Worm (Caenorhabditis elegans) whole organism, L4 larva: Measurements from ENCODE around the gene flh-3.

Experiments
- F49E8.2 ChIP-seq: sonication (generic microtip); optimal IDR thresholded peaks from 2 replicates; lab custom pipeline; 2016; ENCODE audit warnings: missing compliant biosample characterization, mild to moderate bottlenecking, missing genetic modification characterization, borderline replicate concordance
- aha-1 ChIP-seq: fragments of 150-350 bp; peaks from one replicate; lab custom pipeline; 2014; ENCODE audit warnings: missing biosample characterization, missing genetic modification characterization
- ama-1 ChIP-seq: fragments of 150-350 bp; optimal IDR thresholded peaks from 2 replicates; lab custom pipeline; 2014; ENCODE audit warnings: inconsistent platforms, mixed read lengths
- arid-1 ChIP-seq: fragments of 200-800 bp; sonication (Bioruptor generic); conservative IDR thresholded peaks from 2 replicates; pipeline ENCODE4 v1.3.6; 2022; ENCODE audit warnings: missing genetic modification reagents, missing genetic modification characterization, missing compliant biosample characterization
- attf-4 ChIP-seq: sonication (generic microtip); optimal IDR thresholded peaks from 3 replicates; lab custom pipeline; 2017; ENCODE audit warnings: missing biosample characterization, missing genetic modification characterization
- ceh-20 ChIP-seq: fragments of 200-800 bp; sonication (Bioruptor generic); IDR thresholded peaks from 2 replicates; pipeline ENCODE4 v1.3.6; 2022; ENCODE audit warnings: missing genetic modification reagents, missing genetic modification characterization, missing compliant biosample characterization
- daf-8 ChIP-seq: fragments of 200-800 bp; sonication (Bioruptor generic); IDR thresholded peaks from 2 replicates; pipeline ENCODE4 v1.3.6; 2022; ENCODE audit warnings: missing genetic modification characterization, missing compliant biosample characterization
- dpl-1 ChIP-seq: fragments of 150-350 bp; optimal IDR thresholded peaks from 2 replicates; lab custom pipeline; 2014; ENCODE audit warnings: missing biosample characterization, missing genetic modification reagents, missing genetic modification characterization
- egl-43 ChIP-seq: fragments of 200-800 bp; sonication (Bioruptor generic); IDR thresholded peaks from 2 replicates; pipeline ENCODE4 v1.3.6; 2022; ENCODE audit warnings: missing genetic modification reagents, missing genetic modification characterization, missing compliant biosample characterization
- gei-8 ChIP-seq: fragments of 200-800 bp; sonication (Bioruptor generic); optimal IDR thresholded peaks from 2 replicates; lab custom pipeline; 2018; ENCODE audit warnings: mild to moderate bottlenecking, missing genetic modification characterization, missing compliant biosample characterization
- hif-1 ChIP-seq, 2 experiments: sonication (generic microtip); optimal IDR thresholded peaks; 2 replicates each; lab custom pipeline; 2016 to 2017; ENCODE audit warnings: missing compliant biosample characterization in 2 of 2, missing genetic modification characterization in 2 of 2, missing genetic modification reagents in 2 of 2, missing genotype in 2 of 2, mild to moderate bottlenecking in 1 of 2
- hlh-11 ChIP-seq: fragments of 200-800 bp; sonication (Bioruptor generic); optimal IDR thresholded peaks from 2 replicates; lab custom pipeline; 2018; ENCODE audit warnings: mild to moderate bottlenecking, missing genetic modification characterization, missing compliant biosample characterization
- hlh-30 ChIP-seq: sonication (generic microtip); optimal IDR thresholded peaks from 2 replicates; lab custom pipeline; 2017; ENCODE audit warnings: antibody characterized with exemption, mild to moderate bottlenecking, missing genetic modification characterization, missing compliant biosample characterization; ENCODE audit not compliant: insufficient read depth
- mes-2 ChIP-seq: sonication (generic microtip); optimal IDR thresholded peaks from 2 replicates; lab custom pipeline; 2016; ENCODE audit warnings: missing genotype, mild to moderate bottlenecking, missing genetic modification characterization, missing compliant biosample characterization; ENCODE audit not compliant: poor library complexity, severe bottlenecking
- mxl-3 ChIP-seq: fragments of 200-800 bp; sonication (Bioruptor generic); optimal IDR thresholded peaks from 2 replicates; lab custom pipeline; 2018; ENCODE audit warnings: mild to moderate bottlenecking, missing genetic modification characterization, missing compliant biosample characterization
- nhr-11 ChIP-seq: fragments of 150-350 bp; optimal IDR thresholded peaks from 2 replicates; lab custom pipeline; 2014; ENCODE audit warnings: missing biosample characterization, missing genetic modification characterization
- nhr-111 ChIP-seq: fragments of 200-800 bp; sonication (Bioruptor generic); optimal IDR thresholded peaks from 2 replicates; lab custom pipeline; 2018; ENCODE audit warnings: mild to moderate bottlenecking, missing genetic modification characterization, missing compliant biosample characterization
- nhr-28 ChIP-seq: fragments of 150-350 bp; optimal IDR thresholded peaks from 2 replicates; lab custom pipeline; 2014; ENCODE audit warnings: missing biosample characterization, missing genetic modification characterization
- nhr-77 ChIP-seq: fragments of 150-350 bp; optimal IDR thresholded peaks from 2 replicates; lab custom pipeline; 2014; ENCODE audit warnings: missing biosample characterization, missing genetic modification characterization
- set-16 ChIP-seq: fragments of 200-800 bp; sonication (Bioruptor generic); IDR thresholded peaks from 2 replicates; pipeline ENCODE4 v1.3.6; 2022; ENCODE audit warnings: missing genetic modification reagents, missing genetic modification characterization, missing compliant biosample characterization
- snpc-1.2 ChIP-seq: fragments of 200-800 bp; sonication (Bioruptor generic); IDR thresholded peaks from 2 replicates; pipeline ENCODE4 v1.3.6; 2022; ENCODE audit warnings: missing genetic modification reagents, missing genetic modification characterization, missing compliant biosample characterization
- spr-3 ChIP-seq: fragments of 200-800 bp; sonication (Bioruptor generic); optimal IDR thresholded peaks from 2 replicates; lab custom pipeline; 2018; ENCODE audit warnings: mild to moderate bottlenecking, missing genetic modification characterization, missing compliant biosample characterization
- tag-97 ChIP-seq: fragments of 200-800 bp; sonication (Bioruptor generic); IDR thresholded peaks from 2 replicates; pipeline ENCODE4 v1.3.6; 2022; ENCODE audit warnings: missing genetic modification characterization, missing compliant biosample characterization
- tra-1 ChIP-seq: fragments of 200-800 bp; sonication (Bioruptor generic); IDR thresholded peaks from 2 replicates; pipeline ENCODE4 v1.3.6; 2022; ENCODE audit warnings: missing genetic modification reagents, missing genetic modification characterization, missing compliant biosample characterization
- unc-39 ChIP-seq: sonication (generic microtip); optimal IDR thresholded peaks from 2 replicates; lab custom pipeline; 2017; ENCODE audit warnings: missing biosample characterization, missing genetic modification characterization
- unc-62 ChIP-seq, 3 experiments: fragments of 150-350 bp in 1 of 3; sonication (generic microtip); optimal IDR thresholded peaks in 2 of 3; peaks in 1 of 3; 1 replicate in 1 of 3; 2 replicates in 2 of 3; lab custom pipeline; 2014 to 2017; ENCODE audit warnings: missing biosample characterization in 3 of 3, missing genetic modification characterization in 3 of 3, missing genetic modification reagents in 3 of 3, missing genotype in 1 of 3
- zag-1 ChIP-seq: fragments of 150-350 bp; optimal IDR thresholded peaks from 2 replicates; lab custom pipeline; 2014; ENCODE audit warnings: missing biosample characterization, missing genetic modification characterization
- zip-2 ChIP-seq: fragments of 150-350 bp; optimal IDR thresholded peaks from 2 replicates; lab custom pipeline; 2014; ENCODE audit warnings: missing biosample characterization, missing genetic modification characterization

flh-3 gene

ce11 chrIV:9269796-9270195 is at the start of gene flh-3:
Gene flh-3 (plus strand): TSS chrIV:9270096.
- TF ChIP-seq F49E8.2 (tag; lab: Kevin White, UChicago) (no peak), egl-43 (no peak), dpl-1 (GFP tag; lab: Kevin White, UChicago) (no peak), tag-97 (no peak), gei-8 (GFP tag; lab: Kevin White, UChicago) (no peak), nhr-77 (tag; lab: Kevin White, UChicago) (no peak), mes-2 (no peak), hlh-11 (tag; lab: Kevin White, UChicago) (no peak), nhr-11 (tag; lab: Kevin White, UChicago) (no peak), ama-1 (lab: Kevin White, UChicago) (no peak), hlh-30 (tag; lab: Kevin White, UChicago) (no peak)

ce11 chrIV:9224825-9225224 is 45.1 kb upstream of the flh-3 start, which contains the start of gene C46C2.3:
Gene C46C2.3 (plus strand): TSS chrIV:9225125.
- peak in 1 of 2 experiments; percentile 19 for TF ChIP-seq unc-62 (GFP tag; optimal IDR thresholded peaks at IDR 0.05 in 1 of 2; lab: Kevin White, UChicago)
- TF ChIP-seq unc-62 (tag; optimal IDR thresholded peaks at IDR 0.05; lab: Kevin White, UChicago), result no peak
- TF ChIP-seq F49E8.2 (tag; lab: Kevin White, UChicago), result no peak

- TF ChIP-seq nhr-28, result no peak
- TF ChIP-seq nhr-111 (GFP tag; lab: Kevin White, UChicago), result no peak
- TF ChIP-seq snpc-1.2 (GFP tag; lab: Robert Waterston, UW), result no peak
- no peak for TF ChIP-seq hlh-30 (tag; lab: Kevin White, UChicago)
- TF ChIP-seq aha-1 (tag; lab: Kevin White, UChicago), result peak; percentile 92
- no peak for TF ChIP-seq unc-39 (tag; lab: Kevin White, UChicago)
Observed at ce11 chrIV:9227650-9228049, 42.2 kb upstream of the flh-3 start.

DNA sequence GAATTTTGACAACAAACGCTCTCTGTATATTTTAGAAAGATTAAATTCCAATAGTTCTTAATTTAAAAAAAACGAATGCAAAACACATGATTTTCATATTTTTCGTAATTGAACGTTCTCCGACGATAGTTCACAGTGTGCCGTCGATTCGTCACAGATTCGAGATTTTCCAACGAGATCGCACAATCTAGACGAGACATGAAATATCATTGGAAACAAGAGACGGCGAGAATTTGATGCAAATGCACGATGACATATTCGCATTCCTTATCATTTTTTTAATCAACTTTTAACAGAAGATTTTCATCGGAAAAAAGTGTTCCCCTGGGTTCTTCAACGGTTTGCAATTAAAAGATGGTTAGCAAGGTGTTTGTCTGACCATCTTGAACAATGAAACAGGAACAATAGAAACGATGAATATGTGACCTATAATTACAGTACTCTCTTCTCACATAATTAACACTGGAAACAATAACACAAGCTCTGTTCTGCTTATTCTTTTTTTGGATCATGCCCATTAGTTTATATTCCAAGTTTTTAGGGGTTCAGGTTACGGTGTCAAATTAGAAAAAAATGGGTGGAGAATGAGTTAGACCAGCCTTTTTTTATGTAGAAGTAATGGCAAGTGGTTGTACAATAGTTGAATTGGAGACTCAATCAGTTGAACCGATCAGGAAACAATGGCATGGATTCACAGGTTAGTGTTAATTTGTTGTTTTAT is 37.3 kb upstream of the flh-3 start, which contains the start of gene Y11D7A.3:
Y11D7A.3 (plus strand) TSS at position 671 of the 721 bp plus-strand sequence.
- TF ChIP-seq aha-1 (tag; lab: Kevin White, UChicago) (peak; percentile 54), nhr-28 (peak; percentile 40), tra-1 (GFP tag; lab: Robert Waterston, UW) (no peak), ceh-20 (0 out of 2 replicates have a peak, but pooled peaks have one; percentile 15)

- no peak for TF ChIP-seq daf-8
- no peak for TF ChIP-seq hlh-11 (tag; lab: Kevin White, UChicago)
- TF ChIP-seq set-16 (GFP tag; lab: Robert Waterston, UW), result no peak
- no peak for TF ChIP-seq spr-3 (GFP tag; lab: Kevin White, UChicago)
- TF ChIP-seq mxl-3 (GFP tag; lab: Kevin White, UChicago), result no peak
- TF ChIP-seq zip-2 (tag; lab: Kevin White, UChicago), result no peak
- TF ChIP-seq zag-1 (tag; lab: Kevin White, UChicago), result no peak
- TF ChIP-seq attf-4 (tag; lab: Kevin White, UChicago), result no peak
Observed at ce11 chrIV:9239151-9239550, 30.7 kb upstream of the flh-3 start.

DNA sequence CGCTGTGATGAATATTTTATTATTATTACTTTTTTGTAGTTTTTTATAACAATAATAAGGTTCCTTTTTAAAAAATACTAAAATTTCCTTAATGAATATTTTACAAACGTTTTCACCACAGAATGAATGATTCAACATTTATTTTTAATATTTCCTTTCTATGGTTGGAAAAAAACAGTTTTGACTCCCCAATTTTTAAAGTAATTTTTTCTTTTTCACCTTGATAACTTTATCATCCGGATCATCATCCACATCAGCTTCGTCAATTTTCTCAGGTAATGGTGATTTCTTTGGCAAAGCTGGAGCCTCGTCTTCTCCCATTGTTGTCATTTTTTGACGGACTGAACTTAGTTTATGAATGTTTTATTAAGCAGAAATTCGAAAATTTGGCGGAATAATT is 26.2 kb upstream of the flh-3 start, which contains the start of gene rab-28:
rab-28 (minus strand) TSS at position 343 of the 400 bp plus-strand sequence.
- TF ChIP-seq aha-1 (tag; lab: Kevin White, UChicago) (peak; percentile 97), hif-1 (tag; optimal IDR thresholded peaks at IDR 0.05; lab: Kevin White, UChicago) (no peak)
- TF ChIP-seq, all 104 proteins: peak for 1

DNA sequence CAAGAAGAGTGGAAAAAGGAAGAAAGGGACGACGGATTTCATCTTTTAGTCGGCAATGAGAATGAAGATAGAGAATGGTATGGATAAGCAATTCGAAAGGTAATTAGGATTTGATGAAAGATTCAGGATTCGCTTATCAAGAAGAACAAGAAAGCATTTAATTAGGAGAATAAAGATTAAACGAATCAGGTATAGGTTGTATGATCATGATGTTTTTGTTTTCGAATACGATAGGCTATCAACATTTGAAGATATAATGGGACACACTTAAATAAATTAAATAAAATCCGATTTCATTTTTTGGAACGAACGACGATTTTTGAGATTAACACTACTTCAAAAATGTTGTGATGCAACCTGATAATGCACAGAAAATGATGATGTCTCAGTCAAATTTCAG is 24.5 kb upstream of the flh-3 start, which contains the start of gene Y11D7A.5:
Y11D7A.5 (minus strand) TSS at position 101 of the 400 bp plus-strand sequence.
- TF ChIP-seq unc-62 (GFP tag; optimal IDR thresholded peaks at IDR 0.05 in 1 of 2; lab: Kevin White, UChicago) (peak in 1 of 2 experiments; percentile 28), unc-62 (tag; optimal IDR thresholded peaks at IDR 0.05; lab: Kevin White, UChicago) (no peak), arid-1 (GFP tag; lab: Robert Waterston, UW) (no peak)
